Fruit fly (Drosophila melanogaster) whole organism, adult: ENCODE measurements around the gene CG14424.
A peak's percentile ranks its signal among the peaks of the same experiment; 100 is the strongest.

Source experiments
- CG11617 ChIP-seq: fragments of 200-800 bp; sonication (Bioruptor generic); optimal IDR thresholded peaks from 2 replicates; lab custom pipeline; 2017; ENCODE audit warnings: mild to moderate bottlenecking, missing biosample characterization, missing genetic modification reagents, missing genetic modification characterization
- CG12768 ChIP-seq: fragments of 200-800 bp; sonication (Bioruptor generic); optimal IDR thresholded peaks from 2 replicates; lab custom pipeline; 2017; ENCODE audit warnings: missing biosample characterization, missing genetic modification characterization, mild to moderate bottlenecking, moderate library complexity, missing genetic modification reagents
- CG14711 ChIP-seq: fragments of 200-800 bp; sonication (Bioruptor generic); optimal IDR thresholded peaks from 2 replicates; lab custom pipeline; 2018; ENCODE audit warnings: missing biosample characterization, mild to moderate bottlenecking, missing genetic modification characterization, moderate library complexity
- CG1620 ChIP-seq: fragments of 200-800 bp; sonication (Bioruptor generic); optimal IDR thresholded peaks from 2 replicates; lab custom pipeline; 2016; ENCODE audit warnings: missing biosample characterization, missing genetic modification characterization
- CG33017 ChIP-seq: fragments of 200-800 bp; sonication (Bioruptor generic); optimal IDR thresholded peaks from 2 replicates; lab custom pipeline; 2018; ENCODE audit warnings: missing biosample characterization, mild to moderate bottlenecking, missing genetic modification characterization, moderate library complexity
- CG5204 ChIP-seq: fragments of 200-800 bp; sonication (Bioruptor generic); optimal IDR thresholded peaks from 2 replicates; lab custom pipeline; 2016; ENCODE audit warnings: missing biosample characterization, missing genetic modification characterization
- CG7045 ChIP-seq: fragments of 200-800 bp; sonication (Bioruptor generic); optimal IDR thresholded peaks from 2 replicates; lab custom pipeline; 2017; ENCODE audit warnings: missing biosample characterization, mild to moderate bottlenecking, missing genetic modification characterization
- CG7101 ChIP-seq: fragments of 200-800 bp; sonication (Bioruptor generic); optimal IDR thresholded peaks from 2 replicates; lab custom pipeline; 2018; ENCODE audit warnings: missing biosample characterization, mild to moderate bottlenecking, missing genetic modification characterization, moderate library complexity
- Clk ChIP-seq: fragments of 200-800 bp; sonication (Bioruptor generic); optimal IDR thresholded peaks from 2 replicates; lab custom pipeline; 2017; ENCODE audit warnings: missing biosample characterization, missing genetic modification characterization
- Crg-1 ChIP-seq: fragments of 200-800 bp; sonication (Bioruptor generic); optimal IDR thresholded peaks from 2 replicates; lab custom pipeline; 2016; ENCODE audit warnings: missing biosample characterization, missing genetic modification characterization
- Hr96 ChIP-seq: fragments of 200-800 bp; sonication (Bioruptor generic); optimal IDR thresholded peaks from 2 replicates; lab custom pipeline; 2016; ENCODE audit warnings: missing biosample characterization, missing genetic modification characterization
- Mnt ChIP-seq: fragments of 200-800 bp; sonication (Bioruptor generic); optimal IDR thresholded peaks from 2 replicates; lab custom pipeline; 2016; ENCODE audit warnings: missing biosample characterization, mild to moderate bottlenecking, missing genetic modification characterization
- bab1 ChIP-seq: fragments of 200-800 bp; sonication (Bioruptor generic); optimal IDR thresholded peaks from 3 replicates; lab custom pipeline; 2019; ENCODE audit warnings: missing biosample characterization, mild to moderate bottlenecking, missing genetic modification characterization, moderate library complexity
- cic ChIP-seq: fragments of 200-800 bp; sonication (Bioruptor generic); optimal IDR thresholded peaks from 2 replicates; lab custom pipeline; 2017; ENCODE audit warnings: missing biosample characterization, mild to moderate bottlenecking, missing genetic modification characterization, moderate library complexity
- cnc ChIP-seq, 2 experiments: fragments of >200 bp; optimal IDR thresholded peaks; 2 replicates each; lab custom pipeline; 2017
- kay ChIP-seq: fragments of 200-800 bp; sonication (Bioruptor generic); peaks from one replicate; lab custom pipeline; 2016; ENCODE audit warnings: missing biosample characterization, missing genetic modification characterization, borderline replicate concordance
- ovo ChIP-seq: fragments of 200-800 bp; sonication (Bioruptor generic); optimal IDR thresholded peaks from 2 replicates; lab custom pipeline; 2016; ENCODE audit warnings: missing biosample characterization, missing genetic modification characterization
- pad ChIP-seq: fragments of 200-800 bp; sonication (Bioruptor generic); optimal IDR thresholded peaks from 3 replicates; lab custom pipeline; 2017; ENCODE audit warnings: missing biosample characterization, missing genetic modification characterization, mild to moderate bottlenecking, moderate library complexity, missing genetic modification reagents
- tj ChIP-seq: fragments of 200-800 bp; sonication (Bioruptor generic); optimal IDR thresholded peaks from 3 replicates; lab custom pipeline; 2017; ENCODE audit warnings: missing biosample characterization, mild to moderate bottlenecking, missing genetic modification characterization, moderate library complexity
- toe ChIP-seq: fragments of 200-800 bp; sonication (Bioruptor generic); optimal IDR thresholded peaks from 2 replicates; lab custom pipeline; 2016; ENCODE audit warnings: missing biosample characterization, missing genetic modification characterization

CG14424 gene

dm6 chrX:2951637-2952036, 24.6 kb upstream of the CG14424 start:
- TF ChIP-seq CG5204 (GFP tag; lab: Kevin White, UChicago) (no peak), pad (GFP tag; lab: Kevin White, UChicago) (no peak), CG1620 (GFP tag; lab: Kevin White, UChicago) (no peak), CG14711 (tag; lab: Kevin White, UChicago) (no peak), Clk (no peak), bab1 (GFP tag; lab: Kevin White, UChicago) (no peak), Hr96 (GFP tag; lab: Kevin White, UChicago) (no peak), toe (GFP tag; lab: Kevin White, UChicago) (no peak), kay (GFP tag; lab: Kevin White, UChicago) (no peak), tj (no peak)

dm6 chrX:2949114-2949513, 22.1 kb upstream of the CG14424 start:
- TF ChIP-seq CG11617 (no peak), Clk (no peak), toe (GFP tag; lab: Kevin White, UChicago) (no peak), tj (no peak), Hr96 (GFP tag; lab: Kevin White, UChicago) (peak; percentile 15), cnc (optimal IDR thresholded peaks at IDR 0.05; lab: Kevin White, UChicago) (no peak), bab1 (GFP tag; lab: Kevin White, UChicago) (peak; percentile 7), CG7045 (GFP tag; lab: Kevin White, UChicago) (no peak), Mnt (no peak), CG5204 (GFP tag; lab: Kevin White, UChicago) (no peak), kay (GFP tag; lab: Kevin White, UChicago) (peak; percentile 70), Crg-1 (GFP tag; lab: Kevin White, UChicago) (no peak), CG7101 (tag; lab: Kevin White, UChicago) (no peak), CG1620 (GFP tag; lab: Kevin White, UChicago) (no peak), CG14711 (tag; lab: Kevin White, UChicago) (no peak), CG33017 (no peak), ovo (GFP tag; lab: Kevin White, UChicago) (no peak), cic (GFP tag; lab: Kevin White, UChicago) (no peak), CG12768 (no peak), pad (GFP tag; lab: Kevin White, UChicago) (no peak)

- TF ChIP-seq bab1 (GFP tag; lab: Kevin White, UChicago) (peak; percentile 56), CG14711 (tag; lab: Kevin White, UChicago) (peak; percentile 44), Hr96 (GFP tag; lab: Kevin White, UChicago) (peak; percentile 73), ovo (GFP tag; lab: Kevin White, UChicago) (peak; percentile 5), Clk (no peak), cnc (optimal IDR thresholded peaks at IDR 0.05; lab: Kevin White, UChicago) (no peak), toe (GFP tag; lab: Kevin White, UChicago) (peak; percentile 50), kay (GFP tag; lab: Kevin White, UChicago) (peak; percentile 93), cic (GFP tag; lab: Kevin White, UChicago) (no peak), tj (peak; percentile 55), Crg-1 (GFP tag; lab: Kevin White, UChicago) (no peak), CG12768 (peak; percentile 55), CG7045 (GFP tag; lab: Kevin White, UChicago) (no peak), Mnt (no peak), CG11617 (peak; percentile 45)
Observed at dm6 chrX:2947545-2948072, 20.6 kb upstream of the CG14424 start, which contains the start of gene CG3603. CG3603 (plus strand) TSS chrX:2948034.

dm6 chrX:2946794-2947193, 19.7 kb upstream of the CG14424 start, which contains the start of gene CG17959:
CG17959 (plus strand) TSS chrX:2947094.
- no peak for TF ChIP-seq bab1 (GFP tag; lab: Kevin White, UChicago)
- TF ChIP-seq kay (GFP tag; lab: Kevin White, UChicago), result no peak
- no peak for TF ChIP-seq CG14711 (tag; lab: Kevin White, UChicago)
- TF ChIP-seq CG12768, result no peak
- TF ChIP-seq pad (GFP tag; lab: Kevin White, UChicago), result no peak
- no peak for TF ChIP-seq cic (GFP tag; lab: Kevin White, UChicago)
- no peak for TF ChIP-seq Hr96 (GFP tag; lab: Kevin White, UChicago)
- TF ChIP-seq Crg-1 (GFP tag; lab: Kevin White, UChicago), result no peak
- TF ChIP-seq CG1620 (GFP tag; lab: Kevin White, UChicago), result no peak
- TF ChIP-seq CG11617, result no peak
- TF ChIP-seq CG33017, result no peak
- TF ChIP-seq CG7101 (tag; lab: Kevin White, UChicago), result no peak

- TF ChIP-seq pad (GFP tag; lab: Kevin White, UChicago), result no peak
- TF ChIP-seq CG33017, result no peak
- no peak for TF ChIP-seq Clk
- no peak for TF ChIP-seq Crg-1 (GFP tag; lab: Kevin White, UChicago)
- no peak for TF ChIP-seq CG7045 (GFP tag; lab: Kevin White, UChicago)
- no peak for TF ChIP-seq bab1 (GFP tag; lab: Kevin White, UChicago)
- TF ChIP-seq toe (GFP tag; lab: Kevin White, UChicago), result no peak
- TF ChIP-seq CG14711 (tag; lab: Kevin White, UChicago), result no peak
Observed at dm6 chrX:2945103-2945502, 18.0 kb upstream of the CG14424 start, which contains the start of gene CG14423. CG14423 (plus strand) TSS chrX:2945403.

- TF ChIP-seq ovo (GFP tag; lab: Kevin White, UChicago) (no peak), pad (GFP tag; lab: Kevin White, UChicago) (no peak), bab1 (GFP tag; lab: Kevin White, UChicago) (no peak), Crg-1 (GFP tag; lab: Kevin White, UChicago) (no peak), cic (GFP tag; lab: Kevin White, UChicago) (no peak), CG7101 (tag; lab: Kevin White, UChicago) (no peak), cnc (optimal IDR thresholded peaks at IDR 0.05; lab: Kevin White, UChicago) (no peak), CG5204 (GFP tag; lab: Kevin White, UChicago) (no peak), Clk (no peak), CG33017 (no peak), CG7045 (GFP tag; lab: Kevin White, UChicago) (no peak), kay (GFP tag; lab: Kevin White, UChicago) (no peak), CG1620 (GFP tag; lab: Kevin White, UChicago) (no peak), CG12768 (no peak), Hr96 (GFP tag; lab: Kevin White, UChicago) (no peak)
Observed at dm6 chrX:2943086-2943485, 16.0 kb upstream of the CG14424 start, which contains the start of gene CG14422. CG14422 (plus strand) TSS chrX:2943386.
